Fruit fly (Drosophila melanogaster) whole organism, adult: Measurements from ENCODE around the gene CG7857.
A peak's percentile ranks its signal among the peaks of the same experiment; 100 is the strongest.

Experiments
- CG11617 ChIP-seq: fragments of 200-800 bp; sonication (Bioruptor generic); optimal IDR thresholded peaks from 2 replicates; lab custom pipeline; 2017; ENCODE audit warnings: mild to moderate bottlenecking, missing biosample characterization, missing genetic modification reagents, missing genetic modification characterization
- CG12768 ChIP-seq: fragments of 200-800 bp; sonication (Bioruptor generic); optimal IDR thresholded peaks from 2 replicates; lab custom pipeline; 2017; ENCODE audit warnings: missing biosample characterization, missing genetic modification characterization, mild to moderate bottlenecking, moderate library complexity, missing genetic modification reagents
- CG14711 ChIP-seq: fragments of 200-800 bp; sonication (Bioruptor generic); optimal IDR thresholded peaks from 2 replicates; lab custom pipeline; 2018; ENCODE audit warnings: missing biosample characterization, mild to moderate bottlenecking, missing genetic modification characterization, moderate library complexity
- CG1620 ChIP-seq: fragments of 200-800 bp; sonication (Bioruptor generic); optimal IDR thresholded peaks from 2 replicates; lab custom pipeline; 2016; ENCODE audit warnings: missing biosample characterization, missing genetic modification characterization
- CG33017 ChIP-seq: fragments of 200-800 bp; sonication (Bioruptor generic); optimal IDR thresholded peaks from 2 replicates; lab custom pipeline; 2018; ENCODE audit warnings: missing biosample characterization, mild to moderate bottlenecking, missing genetic modification characterization, moderate library complexity
- CG5204 ChIP-seq: fragments of 200-800 bp; sonication (Bioruptor generic); optimal IDR thresholded peaks from 2 replicates; lab custom pipeline; 2016; ENCODE audit warnings: missing biosample characterization, missing genetic modification characterization
- CG7045 ChIP-seq: fragments of 200-800 bp; sonication (Bioruptor generic); optimal IDR thresholded peaks from 2 replicates; lab custom pipeline; 2017; ENCODE audit warnings: missing biosample characterization, mild to moderate bottlenecking, missing genetic modification characterization
- CG7101 ChIP-seq: fragments of 200-800 bp; sonication (Bioruptor generic); optimal IDR thresholded peaks from 2 replicates; lab custom pipeline; 2018; ENCODE audit warnings: missing biosample characterization, mild to moderate bottlenecking, missing genetic modification characterization, moderate library complexity
- Clk ChIP-seq: fragments of 200-800 bp; sonication (Bioruptor generic); optimal IDR thresholded peaks from 2 replicates; lab custom pipeline; 2017; ENCODE audit warnings: missing biosample characterization, missing genetic modification characterization
- Crg-1 ChIP-seq: fragments of 200-800 bp; sonication (Bioruptor generic); optimal IDR thresholded peaks from 2 replicates; lab custom pipeline; 2016; ENCODE audit warnings: missing biosample characterization, missing genetic modification characterization
- Hr96 ChIP-seq: fragments of 200-800 bp; sonication (Bioruptor generic); optimal IDR thresholded peaks from 2 replicates; lab custom pipeline; 2016; ENCODE audit warnings: missing biosample characterization, missing genetic modification characterization
- Mnt ChIP-seq: fragments of 200-800 bp; sonication (Bioruptor generic); optimal IDR thresholded peaks from 2 replicates; lab custom pipeline; 2016; ENCODE audit warnings: missing biosample characterization, mild to moderate bottlenecking, missing genetic modification characterization
- cic ChIP-seq: fragments of 200-800 bp; sonication (Bioruptor generic); optimal IDR thresholded peaks from 2 replicates; lab custom pipeline; 2017; ENCODE audit warnings: missing biosample characterization, mild to moderate bottlenecking, missing genetic modification characterization, moderate library complexity
- cnc ChIP-seq, 2 experiments: fragments of >200 bp; optimal IDR thresholded peaks; 2 replicates each; lab custom pipeline; 2017
- kay ChIP-seq: fragments of 200-800 bp; sonication (Bioruptor generic); peaks from one replicate; lab custom pipeline; 2016; ENCODE audit warnings: missing biosample characterization, missing genetic modification characterization, borderline replicate concordance
- ovo ChIP-seq: fragments of 200-800 bp; sonication (Bioruptor generic); optimal IDR thresholded peaks from 2 replicates; lab custom pipeline; 2016; ENCODE audit warnings: missing biosample characterization, missing genetic modification characterization
- pad ChIP-seq: fragments of 200-800 bp; sonication (Bioruptor generic); optimal IDR thresholded peaks from 3 replicates; lab custom pipeline; 2017; ENCODE audit warnings: missing biosample characterization, missing genetic modification characterization, mild to moderate bottlenecking, moderate library complexity, missing genetic modification reagents
- tj ChIP-seq: fragments of 200-800 bp; sonication (Bioruptor generic); optimal IDR thresholded peaks from 3 replicates; lab custom pipeline; 2017; ENCODE audit warnings: missing biosample characterization, mild to moderate bottlenecking, missing genetic modification characterization, moderate library complexity
- toe ChIP-seq: fragments of 200-800 bp; sonication (Bioruptor generic); optimal IDR thresholded peaks from 2 replicates; lab custom pipeline; 2016; ENCODE audit warnings: missing biosample characterization, missing genetic modification characterization

Gene CG7857

dm6 chr3L:15497902-15498301 lies 6.8 kb downstream of the CG7857 start, which contains the start of gene CG7276:
Gene CG7276 (plus strand): TSS chr3L:15498202.
- TF ChIP-seq Crg-1 (GFP tag; lab: Kevin White, UChicago) (no peak), cnc (optimal IDR thresholded peaks at IDR 0.05; lab: Kevin White, UChicago) (no peak), cic (GFP tag; lab: Kevin White, UChicago) (no peak)

dm6 chr3L:15496274-15496673 lies 8.4 kb downstream of the CG7857 start, which contains the start of gene CG13455:
Gene CG13455 (plus strand): TSS chr3L:15496574.
- TF ChIP-seq CG7045 (GFP tag; lab: Kevin White, UChicago): no peak

- no peak for TF ChIP-seq Clk (GFP tag; lab: Kevin White, UChicago)
- no peak for TF ChIP-seq CG14711 (tag; lab: Kevin White, UChicago)
- no peak for TF ChIP-seq pad
- TF ChIP-seq CG5204 (GFP tag; lab: Kevin White, UChicago): no peak
- no peak for TF ChIP-seq toe (GFP tag; lab: Kevin White, UChicago)
These were observed 9.2 kb downstream of the CG7857 start, which contains the start of gene CG12355 for dm6 chr3L:15495449-15495848. Gene CG12355 (minus strand): TSS chr3L:15495549.

- TF ChIP-seq Crg-1 (GFP tag; lab: Kevin White, UChicago): no peak
- peak; percentile 21 for TF ChIP-seq ovo
- no peak for TF ChIP-seq CG12768
- TF ChIP-seq cnc (optimal IDR thresholded peaks at IDR 0.05; lab: Kevin White, UChicago): no peak
- no peak for TF ChIP-seq toe (GFP tag; lab: Kevin White, UChicago)
- TF ChIP-seq Mnt (GFP tag; lab: Kevin White, UChicago): peak; percentile 1
- TF ChIP-seq CG33017 (tag; lab: Kevin White, UChicago): no peak
- TF ChIP-seq CG14711 (tag; lab: Kevin White, UChicago): no peak
- no peak for TF ChIP-seq tj (GFP tag; lab: Kevin White, UChicago)
- no peak for TF ChIP-seq CG7045 (GFP tag; lab: Kevin White, UChicago)
- no peak for TF ChIP-seq CG7101 (tag; lab: Kevin White, UChicago)
- peak; percentile 47 for TF ChIP-seq cic (GFP tag; lab: Kevin White, UChicago)
- TF ChIP-seq Clk (GFP tag; lab: Kevin White, UChicago): no peak
- TF ChIP-seq kay: peak; percentile 70
- TF ChIP-seq Hr96 (GFP tag; lab: Kevin White, UChicago): no peak
- TF ChIP-seq CG1620 (GFP tag; lab: Kevin White, UChicago): no peak
These were observed 10.0 kb downstream of the CG7857 start for dm6 chr3L:15494599-15495271.

dm6 chr3L:15493886-15494598 lies 10.7 kb downstream of the CG7857 start:
- TF ChIP-seq CG7045 (GFP tag; lab: Kevin White, UChicago) (no peak), tj (GFP tag; lab: Kevin White, UChicago) (no peak), kay (peak; percentile 89), Mnt (GFP tag; lab: Kevin White, UChicago) (peak; percentile 83), cic (GFP tag; lab: Kevin White, UChicago) (peak; percentile 77)

- TF ChIP-seq CG7045 (GFP tag; lab: Kevin White, UChicago) (no peak), tj (GFP tag; lab: Kevin White, UChicago) (no peak), Crg-1 (GFP tag; lab: Kevin White, UChicago) (no peak), Hr96 (GFP tag; lab: Kevin White, UChicago) (no peak), pad (no peak), CG14711 (tag; lab: Kevin White, UChicago) (no peak), ovo (no peak), CG33017 (tag; lab: Kevin White, UChicago) (no peak), toe (GFP tag; lab: Kevin White, UChicago) (no peak), CG1620 (GFP tag; lab: Kevin White, UChicago) (no peak), cic (GFP tag; lab: Kevin White, UChicago) (no peak), CG11617 (GFP tag; lab: Kevin White, UChicago) (no peak), CG5204 (GFP tag; lab: Kevin White, UChicago) (no peak)
These were observed 19.4 kb downstream of the CG7857 start, which contains the start of gene Ran-like for dm6 chr3L:15485302-15485701. Gene Ran-like (minus strand): TSS chr3L:15485402.

dm6 chr3L:15474010-15474409 lies 30.7 kb downstream of the CG7857 start, which contains the start of gene cocoon:
Gene cocoon (minus strand): TSS chr3L:15474110.
- TF ChIP-seq kay (no peak), Hr96 (GFP tag; lab: Kevin White, UChicago) (no peak), CG12768 (no peak), Mnt (GFP tag; lab: Kevin White, UChicago) (no peak), CG14711 (tag; lab: Kevin White, UChicago) (no peak), CG7101 (tag; lab: Kevin White, UChicago) (no peak), cnc (optimal IDR thresholded peaks at IDR 0.05; lab: Kevin White, UChicago) (no peak)
